Fruit fly (Drosophila melanogaster): ENCODE data around the gene CG4066.

- no peak for TF ChIP-seq CG8301 (tag; optimal IDR thresholded peaks at IDR 0.05)
- TF ChIP-seq Ets98B (GFP tag; IDR thresholded peaks at IDR 0.05) = no peak
- TF ChIP-seq CG8159 (tag; optimal IDR thresholded peaks at IDR 0.05) = no peak
- no peak for TF ChIP-seq D1 (tag; optimal IDR thresholded peaks at IDR 0.05)
- no peak for TF ChIP-seq CG17806 (tag; optimal IDR thresholded peaks at IDR 0.05)
- TF ChIP-seq EcR (GFP tag; optimal IDR thresholded peaks at IDR 0.05) = no peak
- no peak for TF ChIP-seq fd96Ca (GFP tag; IDR thresholded peaks at IDR 0.05)
- no peak for TF ChIP-seq CG15710 (tag; optimal IDR thresholded peaks at IDR 0.05)
Measured at dm6 chr3R:12285589-12285988, 25.6 kb upstream of the CG4066 start.

Measured in whole organism, pupa.